Worm (Caenorhabditis elegans) whole organism, L3 larva: ENCODE results near the gene C05E11.7.

Experiments used
- R02D3.7 ChIP-seq: fragments of 150-350 bp; optimal IDR thresholded peaks from 2 replicates; lab custom pipeline; 2014; ENCODE audit warnings: missing biosample characterization, missing genetic modification characterization
- ZK546.5 ChIP-seq: sonication (generic microtip); optimal IDR thresholded peaks from 2 replicates; lab custom pipeline; 2017; ENCODE audit warnings: missing biosample characterization, missing genetic modification characterization
- ama-1 ChIP-seq: fragments of 150-350 bp; optimal IDR thresholded peaks from 2 replicates; lab custom pipeline; 2018
- ceh-16 ChIP-seq: sonication (generic microtip); optimal IDR thresholded peaks from 2 replicates; lab custom pipeline; 2017; ENCODE audit warnings: missing biosample characterization, missing genetic modification characterization
- ceh-28 ChIP-seq: fragments of 150-350 bp; optimal IDR thresholded peaks from 2 replicates; lab custom pipeline; 2014; ENCODE audit warnings: missing biosample characterization, missing genetic modification reagents, missing genetic modification characterization
- ceh-82 ChIP-seq: fragments of 150-350 bp; optimal IDR thresholded peaks from 2 replicates; lab custom pipeline; 2014; ENCODE audit warnings: missing biosample characterization, missing genetic modification characterization
- ceh-9 ChIP-seq: sonication (generic microtip); optimal IDR thresholded peaks from 2 replicates; lab custom pipeline; 2018; ENCODE audit warnings: missing biosample characterization, missing genetic modification characterization
- daf-12 ChIP-seq: fragments of 150-350 bp; optimal IDR thresholded peaks from 2 replicates; lab custom pipeline; 2014; ENCODE audit warnings: missing biosample characterization, missing genetic modification reagents, missing genetic modification characterization
- egl-27 ChIP-seq: sonication (generic microtip); optimal IDR thresholded peaks from 4 replicates; lab custom pipeline; 2017; ENCODE audit warnings: missing biosample characterization, missing genetic modification reagents, missing genetic modification characterization
- egl-5 ChIP-seq: fragments of 150-350 bp; optimal IDR thresholded peaks from 2 replicates; lab custom pipeline; 2017; ENCODE audit warnings: missing biosample characterization, missing genetic modification reagents, missing genetic modification characterization, inconsistent platforms
- elt-1 ChIP-seq: fragments of 150-350 bp; optimal IDR thresholded peaks from 2 replicates; lab custom pipeline; 2014; ENCODE audit warnings: missing biosample characterization, missing genetic modification characterization
- elt-2 ChIP-seq: sonication (generic microtip); optimal IDR thresholded peaks from 2 replicates; lab custom pipeline; 2016; ENCODE audit warnings: missing genetic modification reagents, mild to moderate bottlenecking, missing genetic modification characterization, missing compliant biosample characterization
- elt-3 ChIP-seq, 3 experiments: fragments of 150-350 bp in 1 of 3; sonication (generic microtip) in 2 of 3; optimal IDR thresholded peaks; 2 replicates in 2 of 3; 4 replicates in 1 of 3; lab custom pipeline; 2014 to 2017; ENCODE audit warnings: missing biosample characterization in 3 of 3, missing genetic modification characterization in 3 of 3
- fkh-10 ChIP-seq: sonication (generic microtip); optimal IDR thresholded peaks from 2 replicates; lab custom pipeline; 2017; ENCODE audit warnings: missing biosample characterization, missing genetic modification reagents, missing genetic modification characterization
- fkh-2 ChIP-seq: fragments of 150-350 bp; optimal IDR thresholded peaks from 2 replicates; lab custom pipeline; 2014; ENCODE audit warnings: missing biosample characterization, missing genetic modification reagents, missing genetic modification characterization
- fos-1 ChIP-seq: fragments of 150-350 bp; optimal IDR thresholded peaks from 2 replicates; lab custom pipeline; 2014; ENCODE audit warnings: missing biosample characterization, missing genetic modification characterization
- hmg-11 ChIP-seq: sonication (generic microtip); optimal IDR thresholded peaks from 2 replicates; lab custom pipeline; 2016; ENCODE audit warnings: missing genetic modification characterization, missing compliant biosample characterization
- jun-1 ChIP-seq: fragments of 150-350 bp; optimal IDR thresholded peaks from 2 replicates; lab custom pipeline; 2014; ENCODE audit warnings: missing biosample characterization, missing genetic modification reagents, missing genetic modification characterization
- lin-15B ChIP-seq: fragments of 150-350 bp; optimal IDR thresholded peaks from 2 replicates; lab custom pipeline; 2014; ENCODE audit warnings: missing biosample characterization, missing genetic modification characterization
- lin-39 ChIP-seq: fragments of 150-350 bp; optimal IDR thresholded peaks from 2 replicates; lab custom pipeline; 2018; ENCODE audit warnings: missing biosample characterization, missing genetic modification reagents, missing genetic modification characterization
- lsy-12 ChIP-seq: sonication (generic microtip); optimal IDR thresholded peaks from 2 replicates; lab custom pipeline; 2016; ENCODE audit warnings: mild to moderate bottlenecking, missing genetic modification characterization, missing compliant biosample characterization
- mdl-1 ChIP-seq: fragments of 150-350 bp; optimal IDR thresholded peaks from 2 replicates; lab custom pipeline; 2014; ENCODE audit warnings: missing biosample characterization, missing genetic modification characterization
- nfya-1 ChIP-seq: sonication (generic microtip); optimal IDR thresholded peaks from 2 replicates; lab custom pipeline; 2017; ENCODE audit warnings: missing genetic modification characterization, mild to moderate bottlenecking, missing compliant biosample characterization, antibody characterized with exemption, moderate library complexity; ENCODE audit not compliant: insufficient read depth
- nhr-11 ChIP-seq: fragments of 150-350 bp; optimal IDR thresholded peaks from 2 replicates; lab custom pipeline; 2014; ENCODE audit warnings: missing biosample characterization, missing genetic modification characterization
- nhr-12 ChIP-seq: fragments of 150-350 bp; optimal IDR thresholded peaks from 2 replicates; lab custom pipeline; 2014; ENCODE audit warnings: missing biosample characterization, missing genetic modification characterization
- nhr-23 ChIP-seq: fragments of 150-350 bp; optimal IDR thresholded peaks from 2 replicates; lab custom pipeline; 2014; ENCODE audit warnings: missing biosample characterization, missing genetic modification reagents, missing genetic modification characterization
- nhr-237 ChIP-seq: fragments of 150-350 bp; optimal IDR thresholded peaks from 2 replicates; lab custom pipeline; 2014; ENCODE audit warnings: missing biosample characterization, missing genetic modification characterization
- nhr-25 ChIP-seq: sonication (generic microtip); optimal IDR thresholded peaks from 2 replicates; lab custom pipeline; 2017; ENCODE audit warnings: missing biosample characterization, missing genetic modification characterization
- nhr-28 ChIP-seq: fragments of 150-350 bp; optimal IDR thresholded peaks from 2 replicates; lab custom pipeline; 2014; ENCODE audit warnings: missing biosample characterization, missing genetic modification characterization
- nhr-43 ChIP-seq: sonication (generic microtip); optimal IDR thresholded peaks from 2 replicates; lab custom pipeline; 2016; ENCODE audit warnings: mild to moderate bottlenecking, missing genetic modification characterization, missing compliant biosample characterization; ENCODE audit not compliant: poor library complexity, severe bottlenecking
- nhr-77 ChIP-seq: fragments of 150-350 bp; optimal IDR thresholded peaks from 2 replicates; lab custom pipeline; 2014; ENCODE audit warnings: missing biosample characterization, missing genetic modification characterization
- pha-4 ChIP-seq: fragments of 150-350 bp; optimal IDR thresholded peaks from 2 replicates; lab custom pipeline; 2014; ENCODE audit warnings: missing biosample characterization, missing genetic modification reagents, missing genetic modification characterization
- pqm-1 ChIP-seq: fragments of 150-350 bp; optimal IDR thresholded peaks from 2 replicates; lab custom pipeline; 2017; ENCODE audit warnings: missing biosample characterization, missing genetic modification characterization, inconsistent platforms
- sea-2 ChIP-seq: fragments of 150-350 bp; sonication (generic microtip); optimal IDR thresholded peaks from 4 replicates; lab custom pipeline; 2014; ENCODE audit warnings: missing biosample characterization, missing genetic modification reagents, missing genetic modification characterization
- skn-1 ChIP-seq: fragments of 150-350 bp; optimal IDR thresholded peaks from 2 replicates; lab custom pipeline; 2014; ENCODE audit warnings: missing biosample characterization, missing genetic modification characterization
- snpc-4 ChIP-seq: fragments of 150-350 bp; optimal IDR thresholded peaks from 2 replicates; lab custom pipeline; 2014; ENCODE audit warnings: missing biosample characterization, missing genetic modification characterization
- unc-39 ChIP-seq: sonication (generic microtip); optimal IDR thresholded peaks from 4 replicates; lab custom pipeline; 2017; ENCODE audit warnings: missing biosample characterization, missing genetic modification characterization
- unc-62 ChIP-seq: fragments of 150-350 bp; sonication (generic microtip); optimal IDR thresholded peaks from 4 replicates; lab custom pipeline; 2014; ENCODE audit warnings: missing biosample characterization, missing genetic modification reagents, missing genetic modification characterization
- zag-1 ChIP-seq: fragments of 150-350 bp; optimal IDR thresholded peaks from 2 replicates; lab custom pipeline; 2014; ENCODE audit warnings: missing biosample characterization, missing genetic modification characterization
- ztf-11 ChIP-seq: fragments of 150-350 bp; optimal IDR thresholded peaks from 2 replicates; lab custom pipeline; 2014; ENCODE audit warnings: missing biosample characterization, missing genetic modification characterization
- ztf-4 ChIP-seq: fragments of 150-350 bp; optimal IDR thresholded peaks from 2 replicates; lab custom pipeline; 2014; ENCODE audit warnings: missing biosample characterization, missing genetic modification characterization

The C05E11.7 gene

ce11 chrX:4549853-4550596, 35.5 kb downstream of the C05E11.7 start, which contains the start of gene C07A12.18:
TSS of gene C07A12.18 (minus strand) at chrX:4549903.
- TF ChIP-seq lsy-12 (tag; lab: Kevin White, UChicago), result no peak
- TF ChIP-seq elt-1 (tag; lab: Kevin White, UChicago), result peak; percentile 14
- TF ChIP-seq, all 47 proteins: peak for 1

- TF ChIP-seq nhr-77 (tag; lab: Kevin White, UChicago), result no peak
- no peak for TF ChIP-seq nhr-237 (tag; lab: Kevin White, UChicago)
- no peak for TF ChIP-seq ceh-82
- TF ChIP-seq ama-1, result no peak
- TF ChIP-seq egl-5 (tag; lab: Kevin White, UChicago), result no peak
- TF ChIP-seq nhr-23 (tag; lab: Kevin White, UChicago), result no peak
- TF ChIP-seq ztf-11 (tag; lab: Kevin White, UChicago), result no peak
- TF ChIP-seq nhr-12 (tag; lab: Kevin White, UChicago), result no peak
- no peak for TF ChIP-seq ztf-4 (tag; lab: Kevin White, UChicago)
- no peak for TF ChIP-seq unc-39 (tag; lab: Kevin White, UChicago)
Measured at ce11 chrX:4548929-4549328, 36.5 kb downstream of the C05E11.7 start.

ce11 chrX:4544543-4544942, 40.9 kb downstream of the C05E11.7 start, which contains the start of gene C07A12.2:
TSS of gene C07A12.2 (plus strand) at chrX:4544843.
- no peak for TF ChIP-seq nhr-12 (tag; lab: Kevin White, UChicago)
- no peak for TF ChIP-seq nhr-28 (tag; lab: Kevin White, UChicago)
- no peak for TF ChIP-seq R02D3.7 (tag; lab: Kevin White, UChicago)
- no peak for TF ChIP-seq skn-1
- TF ChIP-seq nfya-1, result no peak
- no peak for TF ChIP-seq zag-1 (tag; lab: Kevin White, UChicago)
- no peak for TF ChIP-seq elt-1 (tag; lab: Kevin White, UChicago)
- TF ChIP-seq, all 47 proteins: peak for 0

- TF ChIP-seq nhr-11 (no peak), fos-1 (tag; lab: Kevin White, UChicago) (no peak), nhr-12 (tag; lab: Kevin White, UChicago) (no peak), pha-4 (tag; lab: Kevin White, UChicago) (peak; percentile 10), elt-2 (tag; lab: Kevin White, UChicago) (peak; percentile 56), nhr-43 (tag; lab: Kevin White, UChicago) (no peak), lin-15B (tag; lab: Kevin White, UChicago) (no peak), mdl-1 (tag; lab: Kevin White, UChicago) (no peak), elt-3 (tag; optimal IDR thresholded peaks at IDR 0.05; lab: Kevin White, UChicago) (no peak), ceh-28 (tag; lab: Kevin White, UChicago) (no peak), unc-39 (tag; lab: Kevin White, UChicago) (no peak), pqm-1 (tag; lab: Kevin White, UChicago) (peak; percentile 73), jun-1 (tag; lab: Kevin White, UChicago) (no peak)
Measured at ce11 chrX:4534112-4534511, 51.4 kb downstream of the C05E11.7 start.

- TF ChIP-seq egl-5 (tag; lab: Kevin White, UChicago), result peak; percentile 41
- no peak for TF ChIP-seq R02D3.7 (tag; lab: Kevin White, UChicago)
- no peak for TF ChIP-seq unc-39 (tag; lab: Kevin White, UChicago)
- peak; percentile 44 for TF ChIP-seq pha-4 (tag; lab: Kevin White, UChicago)
- peak; percentile 52 for TF ChIP-seq skn-1
- TF ChIP-seq nhr-43 (tag; lab: Kevin White, UChicago), result peak; percentile 93
- TF ChIP-seq daf-12 (tag; lab: Kevin White, UChicago), result no peak
- no peak for TF ChIP-seq elt-3 (tag; optimal IDR thresholded peaks at IDR 0.05; lab: Kevin White, UChicago)
- TF ChIP-seq egl-27 (tag; lab: Kevin White, UChicago), result no peak
- no peak for TF ChIP-seq hmg-11 (tag; lab: Kevin White, UChicago)
- TF ChIP-seq ZK546.5 (tag; lab: Kevin White, UChicago), result no peak
- no peak for TF ChIP-seq nhr-28 (tag; lab: Kevin White, UChicago)
- TF ChIP-seq snpc-4 (tag; lab: Kevin White, UChicago), result no peak
- TF ChIP-seq fkh-2, result no peak
- TF ChIP-seq nhr-11, result no peak
- no peak for TF ChIP-seq ceh-16 (tag; lab: Kevin White, UChicago)
- peak; percentile 97 for TF ChIP-seq pqm-1 (tag; lab: Kevin White, UChicago)
- TF ChIP-seq jun-1 (tag; lab: Kevin White, UChicago), result peak; percentile 72
- TF ChIP-seq mdl-1 (tag; lab: Kevin White, UChicago), result peak; percentile 55
- TF ChIP-seq lin-15B (tag; lab: Kevin White, UChicago), result no peak
- peak; percentile 77 for TF ChIP-seq unc-62 (GFP tag; lab: Kevin White, UChicago)
- TF ChIP-seq lin-39, result peak; percentile 11
- TF ChIP-seq fkh-10 (GFP tag; lab: Kevin White, UChicago), result no peak
- TF ChIP-seq nhr-25 (tag; lab: Kevin White, UChicago), result peak; percentile 72
- no peak for TF ChIP-seq ceh-9 (tag; lab: Kevin White, UChicago)
- no peak for TF ChIP-seq sea-2 (GFP tag; lab: Kevin White, UChicago)
- TF ChIP-seq ztf-11 (tag; lab: Kevin White, UChicago), result no peak
- TF ChIP-seq elt-2 (tag; lab: Kevin White, UChicago), result peak; percentile 97
Measured at ce11 chrX:4532160-4532741, 53.2 kb downstream of the C05E11.7 start, which contains the start of gene nhr-35. TSS of gene nhr-35 (plus strand) at chrX:4532691.
